Worm (Caenorhabditis elegans) whole organism, L4 larva: ENCODE data around the gene tag-281.

Source experiments
- D1046.2 ChIP-seq: fragments of 200-800 bp; sonication (Bioruptor generic); IDR thresholded peaks from 2 replicates; pipeline ENCODE4 v1.3.6; 2022; ENCODE audit warnings: missing genetic modification characterization, missing compliant biosample characterization
- F37D6.2 ChIP-seq: sonication (generic microtip); optimal IDR thresholded peaks from 2 replicates; lab custom pipeline; 2016; ENCODE audit warnings: mild to moderate bottlenecking, missing genetic modification characterization, missing compliant biosample characterization
- ZK337.2 ChIP-seq: fragments of 200-800 bp; sonication (Bioruptor generic); IDR thresholded peaks from 2 replicates; pipeline ENCODE4 v1.3.6; 2022; ENCODE audit warnings: missing genetic modification reagents, missing genetic modification characterization, missing compliant biosample characterization
- attf-4 ChIP-seq: sonication (generic microtip); optimal IDR thresholded peaks from 3 replicates; lab custom pipeline; 2017; ENCODE audit warnings: missing biosample characterization, missing genetic modification characterization
- ceh-20 ChIP-seq: fragments of 200-800 bp; sonication (Bioruptor generic); IDR thresholded peaks from 2 replicates; pipeline ENCODE4 v1.3.6; 2022; ENCODE audit warnings: missing genetic modification reagents, missing genetic modification characterization, missing compliant biosample characterization
- cey-2 ChIP-seq: sonication (generic microtip); optimal IDR thresholded peaks from 3 replicates; lab custom pipeline; 2017; ENCODE audit warnings: missing genetic modification characterization, mild to moderate bottlenecking, missing compliant biosample characterization, antibody characterized with exemption, borderline replicate concordance; ENCODE audit not compliant: insufficient read depth
- daf-16 ChIP-seq, 3 experiments: sonication (generic microtip); optimal IDR thresholded peaks; 2 replicates each; lab custom pipeline; 2016 to 2017; ENCODE audit warnings: missing genetic modification characterization in 3 of 3, missing genetic modification reagents in 3 of 3, mild to moderate bottlenecking in 2 of 3, missing compliant biosample characterization in 2 of 3, missing biosample characterization in 1 of 3, moderate library complexity in 1 of 3
- dmd-6 ChIP-seq: fragments of 200-800 bp; sonication (Bioruptor generic); IDR thresholded peaks from 2 replicates; pipeline ENCODE4 v1.3.6; 2022; ENCODE audit warnings: missing genetic modification reagents, missing genetic modification characterization, missing compliant biosample characterization
- dpl-1 ChIP-seq: fragments of 150-350 bp; optimal IDR thresholded peaks from 2 replicates; lab custom pipeline; 2014; ENCODE audit warnings: missing biosample characterization, missing genetic modification reagents, missing genetic modification characterization
- dve-1 ChIP-seq: sonication (generic microtip); optimal IDR thresholded peaks from 2 replicates; lab custom pipeline; 2017; ENCODE audit warnings: antibody characterized with exemption, mild to moderate bottlenecking, missing genetic modification characterization, missing compliant biosample characterization; ENCODE audit not compliant: insufficient read depth
- hif-1 ChIP-seq, 2 experiments: sonication (generic microtip); optimal IDR thresholded peaks; 2 replicates each; lab custom pipeline; 2016 to 2017; ENCODE audit warnings: missing compliant biosample characterization in 2 of 2, missing genetic modification characterization in 2 of 2, missing genetic modification reagents in 2 of 2, missing genotype in 2 of 2, mild to moderate bottlenecking in 1 of 2
- hlh-30 ChIP-seq: sonication (generic microtip); optimal IDR thresholded peaks from 2 replicates; lab custom pipeline; 2017; ENCODE audit warnings: antibody characterized with exemption, mild to moderate bottlenecking, missing genetic modification characterization, missing compliant biosample characterization; ENCODE audit not compliant: insufficient read depth
- jun-1 ChIP-seq: fragments of 150-350 bp; optimal IDR thresholded peaks from 2 replicates; lab custom pipeline; 2014; ENCODE audit warnings: missing biosample characterization, missing genetic modification reagents, missing genetic modification characterization
- lin-15B ChIP-seq: fragments of 150-350 bp; sonication (generic microtip); optimal IDR thresholded peaks from 3 replicates; lab custom pipeline; 2014; ENCODE audit warnings: missing biosample characterization, missing genetic modification characterization
- lin-29 ChIP-seq: fragments of 200-800 bp; sonication (Bioruptor generic); IDR thresholded peaks from 2 replicates; pipeline ENCODE4 v1.3.6; 2022; ENCODE audit warnings: missing genetic modification reagents, missing genetic modification characterization, missing compliant biosample characterization
- lsy-2 ChIP-seq, 2 experiments: fragments of 150-350 bp in 1 of 2; sonication (generic microtip) in 1 of 2; optimal IDR thresholded peaks; 2 replicates each; lab custom pipeline; 2014 to 2017; ENCODE audit warnings: missing biosample characterization in 2 of 2, missing genetic modification characterization in 2 of 2
- madf-9 ChIP-seq: fragments of 200-800 bp; sonication (Bioruptor generic); conservative IDR thresholded peaks from 2 replicates; pipeline ENCODE4 v1.3.6; 2022; ENCODE audit warnings: missing genetic modification reagents, missing genetic modification characterization, missing compliant biosample characterization
- mdt-29 ChIP-seq: fragments of 200-800 bp; sonication (Bioruptor generic); IDR thresholded peaks from 2 replicates; pipeline ENCODE4 v1.3.6; 2022; ENCODE audit warnings: missing genetic modification reagents, missing genetic modification characterization, missing compliant biosample characterization
- mep-1 ChIP-seq: fragments of 150-350 bp; sonication (generic microtip); optimal IDR thresholded peaks from 3 replicates; lab custom pipeline; 2014; ENCODE audit warnings: missing biosample characterization, missing genetic modification characterization
- mxl-2 ChIP-seq: fragments of 200-800 bp; sonication (Bioruptor generic); conservative IDR thresholded peaks from 2 replicates; pipeline ENCODE4 v1.3.6; 2022; ENCODE audit warnings: missing genetic modification reagents, missing genetic modification characterization, missing compliant biosample characterization
- nhr-102 ChIP-seq: sonication (generic microtip); optimal IDR thresholded peaks from 2 replicates; lab custom pipeline; 2016; ENCODE audit warnings: mild to moderate bottlenecking, missing genetic modification characterization, moderate library complexity, missing compliant biosample characterization
- nhr-11 ChIP-seq: fragments of 150-350 bp; optimal IDR thresholded peaks from 2 replicates; lab custom pipeline; 2014; ENCODE audit warnings: missing biosample characterization, missing genetic modification characterization
- nhr-28 ChIP-seq: fragments of 150-350 bp; optimal IDR thresholded peaks from 2 replicates; lab custom pipeline; 2014; ENCODE audit warnings: missing biosample characterization, missing genetic modification characterization
- nhr-6 ChIP-seq: fragments of 150-350 bp; optimal IDR thresholded peaks from 2 replicates; lab custom pipeline; 2014; ENCODE audit warnings: missing biosample characterization, missing genetic modification characterization
- nhr-77 ChIP-seq: fragments of 150-350 bp; optimal IDR thresholded peaks from 2 replicates; lab custom pipeline; 2014; ENCODE audit warnings: missing biosample characterization, missing genetic modification characterization
- pha-4 ChIP-seq, 2 experiments: fragments of 150-350 bp in 1 of 2; fragments of 200-800 bp in 1 of 2; sonication (Bioruptor generic) in 1 of 2; IDR thresholded peaks in 1 of 2; optimal IDR thresholded peaks in 1 of 2; 2 replicates each; pipeline versions ENCODE4 v1.3.6 to Lab custom; 2014 to 2022; ENCODE audit warnings: missing genetic modification characterization in 2 of 2, missing genetic modification reagents in 2 of 2, missing biosample characterization in 1 of 2, missing compliant biosample characterization in 1 of 2
- saeg-2 ChIP-seq: fragments of 200-800 bp; sonication (Bioruptor generic); IDR thresholded peaks from 2 replicates; pipeline ENCODE4 v1.3.6; 2022; ENCODE audit warnings: missing genetic modification reagents, missing genetic modification characterization, missing compliant biosample characterization
- skn-1 ChIP-seq: fragments of 150-350 bp; optimal IDR thresholded peaks from 2 replicates; lab custom pipeline; 2014; ENCODE audit warnings: missing biosample characterization, missing genetic modification characterization
- snpc-1.2 ChIP-seq: fragments of 200-800 bp; sonication (Bioruptor generic); IDR thresholded peaks from 2 replicates; pipeline ENCODE4 v1.3.6; 2022; ENCODE audit warnings: missing genetic modification reagents, missing genetic modification characterization, missing compliant biosample characterization
- spr-1 ChIP-seq: sonication (generic microtip); optimal IDR thresholded peaks from 2 replicates; lab custom pipeline; 2016; ENCODE audit warnings: mild to moderate bottlenecking, missing genetic modification characterization, missing compliant biosample characterization
- tra-1 ChIP-seq: fragments of 200-800 bp; sonication (Bioruptor generic); IDR thresholded peaks from 2 replicates; pipeline ENCODE4 v1.3.6; 2022; ENCODE audit warnings: missing genetic modification reagents, missing genetic modification characterization, missing compliant biosample characterization
- unc-39 ChIP-seq: sonication (generic microtip); optimal IDR thresholded peaks from 2 replicates; lab custom pipeline; 2017; ENCODE audit warnings: missing biosample characterization, missing genetic modification characterization
- unc-62 ChIP-seq, 3 experiments: fragments of 150-350 bp in 1 of 3; sonication (generic microtip); optimal IDR thresholded peaks in 2 of 3; peaks in 1 of 3; 1 replicate in 1 of 3; 2 replicates in 2 of 3; lab custom pipeline; 2014 to 2017; ENCODE audit warnings: missing biosample characterization in 3 of 3, missing genetic modification characterization in 3 of 3, missing genetic modification reagents in 3 of 3, missing genotype in 1 of 3
- zag-1 ChIP-seq: fragments of 150-350 bp; optimal IDR thresholded peaks from 2 replicates; lab custom pipeline; 2014; ENCODE audit warnings: missing biosample characterization, missing genetic modification characterization
- zfp-2 ChIP-seq: sonication (generic microtip); optimal IDR thresholded peaks from 2 replicates; lab custom pipeline; 2016; ENCODE audit warnings: mild to moderate bottlenecking, missing genetic modification characterization, missing compliant biosample characterization
- zip-11 ChIP-seq: fragments of 200-800 bp; sonication (Bioruptor generic); IDR thresholded peaks from 2 replicates; pipeline ENCODE4 v1.3.6; 2022; ENCODE audit warnings: missing genetic modification characterization, missing compliant biosample characterization
- zip-2 ChIP-seq: fragments of 150-350 bp; optimal IDR thresholded peaks from 2 replicates; lab custom pipeline; 2014; ENCODE audit warnings: missing biosample characterization, missing genetic modification characterization
- ztf-11 ChIP-seq: fragments of 150-350 bp; optimal IDR thresholded peaks from 2 replicates; lab custom pipeline; 2014; ENCODE audit warnings: missing biosample characterization, missing genetic modification characterization
- ztf-7 ChIP-seq: fragments of 150-350 bp; optimal IDR thresholded peaks from 2 replicates; lab custom pipeline; 2014; ENCODE audit warnings: missing biosample characterization, missing genetic modification characterization

The tag-281 gene

ce11 chrII:12412417-12412816, 47.1 kb upstream of the tag-281 start, which contains the start of gene Y57A10C.1:
TSS of gene Y57A10C.1 (minus strand) at chrII:12412517.
- TF ChIP-seq attf-4 (tag; lab: Kevin White, UChicago) (no peak), hif-1 (tag; optimal IDR thresholded peaks at IDR 0.05; lab: Kevin White, UChicago) (no peak), nhr-77 (tag; lab: Kevin White, UChicago) (no peak), unc-62 (GFP tag; optimal IDR thresholded peaks at IDR 0.05 in 1 of 2; lab: Kevin White, UChicago) (peak in 1 of 2 experiments; percentile 64), unc-62 (tag; optimal IDR thresholded peaks at IDR 0.05; lab: Kevin White, UChicago) (no peak), ceh-20 (GFP tag; lab: Robert Waterston, UW) (no peak), zfp-2 (tag; lab: Kevin White, UChicago) (no peak), saeg-2 (GFP tag; lab: Robert Waterston, UW) (no peak)

ce11 chrII:12414805-12415204, 44.8 kb upstream of the tag-281 start, which contains the start of gene Y57A10C.11:
TSS of gene Y57A10C.11 (minus strand) at chrII:12414905.
- TF ChIP-seq ZK337.2: no peak
- TF ChIP-seq unc-62 (GFP tag; optimal IDR thresholded peaks at IDR 0.05 in 1 of 2; lab: Kevin White, UChicago): peak in 1 of 2 experiments; percentile 74
- no peak for TF ChIP-seq unc-62 (tag; optimal IDR thresholded peaks at IDR 0.05; lab: Kevin White, UChicago)

- no peak for TF ChIP-seq hlh-30
- no peak for TF ChIP-seq F37D6.2
- TF ChIP-seq mxl-2 (GFP tag; lab: Robert Waterston, UW): no peak
- no peak for TF ChIP-seq skn-1 (tag; lab: Kevin White, UChicago)
- TF ChIP-seq ceh-20 (GFP tag; lab: Robert Waterston, UW): no peak
- no peak for TF ChIP-seq madf-9
- TF ChIP-seq zip-11 (GFP tag; lab: Robert Waterston, UW): no peak
- no peak for TF ChIP-seq ztf-7 (tag; lab: Kevin White, UChicago)
- TF ChIP-seq lin-15B (tag; lab: Kevin White, UChicago): no peak
- no peak for TF ChIP-seq tra-1 (GFP tag; lab: Robert Waterston, UW)
- no peak for TF ChIP-seq dpl-1
- TF ChIP-seq ztf-11 (tag; lab: Kevin White, UChicago): no peak
- TF ChIP-seq nhr-6 (tag; lab: Kevin White, UChicago): no peak
- TF ChIP-seq mdt-29 (GFP tag; lab: Robert Waterston, UW): no peak
- no peak for TF ChIP-seq spr-1
- TF ChIP-seq pha-4 (GFP tag; IDR thresholded peaks at IDR 0.05; lab: Robert Waterston, UW): no peak
- no peak for TF ChIP-seq pha-4 (tag; optimal IDR thresholded peaks at IDR 0.05; lab: Kevin White, UChicago)
Measured at ce11 chrII:12417514-12417913, 42.0 kb upstream of the tag-281 start, which contains the start of gene sre-27. TSS of gene sre-27 (minus strand) at chrII:12417614.

ce11 chrII:12417996-12418395, 41.6 kb upstream of the tag-281 start:
- TF ChIP-seq lin-29: no peak
- TF ChIP-seq D1046.2 (GFP tag; lab: Robert Waterston, UW): no peak
- TF ChIP-seq nhr-102: no peak
- TF ChIP-seq attf-4 (tag; lab: Kevin White, UChicago): no peak

- TF ChIP-seq lin-15B (tag; lab: Kevin White, UChicago): no peak
- no peak for TF ChIP-seq jun-1 (tag; lab: Kevin White, UChicago)
- no peak for TF ChIP-seq zip-2
- TF ChIP-seq snpc-1.2 (GFP tag; lab: Robert Waterston, UW): no peak
Measured at ce11 chrII:12420486-12420885, 39.1 kb upstream of the tag-281 start, which contains the start of gene sre-26. TSS of gene sre-26 (minus strand) at chrII:12420586.

ce11 chrII:12425644-12426222, 33.8 kb upstream of the tag-281 start, which contains the start of gene daf-22:
TSS of gene daf-22 (minus strand) at chrII:12425694.
- TF ChIP-seq lsy-2 (tag; optimal IDR thresholded peaks at IDR 0.05; lab: Kevin White, UChicago) (peak in 1 of 2 experiments; percentile 40), unc-39 (tag; lab: Kevin White, UChicago) (no peak), nhr-28 (peak; percentile 100), dmd-6 (GFP tag; lab: Robert Waterston, UW) (peak; percentile 74), lin-15B (tag; lab: Kevin White, UChicago) (no peak), nhr-102 (peak; percentile 6), nhr-6 (tag; lab: Kevin White, UChicago) (peak; percentile 36), mep-1 (peak; percentile 53), nhr-11 (tag; lab: Kevin White, UChicago) (no peak), nhr-77 (tag; lab: Kevin White, UChicago) (peak; percentile 72), daf-16 (GFP tag; optimal IDR thresholded peaks at IDR 0.05; lab: Kevin White, UChicago) (no peak), daf-16 (tag; optimal IDR thresholded peaks at IDR 0.05; lab: Kevin White, UChicago) (peak; percentile 75), dve-1 (tag; lab: Kevin White, UChicago) (peak; percentile 93), cey-2 (tag; lab: Kevin White, UChicago) (peak; percentile 40), zag-1 (tag; lab: Kevin White, UChicago) (no peak)
